Worm (Caenorhabditis elegans) whole organism, mixed stage, embryonic: ENCODE results near the gene nspc-5.

Source experiments
- lsy-2 ChIP-seq: fragments of 150-350 bp; optimal IDR thresholded peaks from 2 replicates; lab custom pipeline; 2014; ENCODE audit warnings: missing biosample characterization, missing genetic modification characterization
- unc-62 ChIP-seq: fragments of 150-350 bp; optimal IDR thresholded peaks from 2 replicates; lab custom pipeline; 2014; ENCODE audit warnings: missing biosample characterization, missing genetic modification reagents, missing genetic modification characterization

DNA sequence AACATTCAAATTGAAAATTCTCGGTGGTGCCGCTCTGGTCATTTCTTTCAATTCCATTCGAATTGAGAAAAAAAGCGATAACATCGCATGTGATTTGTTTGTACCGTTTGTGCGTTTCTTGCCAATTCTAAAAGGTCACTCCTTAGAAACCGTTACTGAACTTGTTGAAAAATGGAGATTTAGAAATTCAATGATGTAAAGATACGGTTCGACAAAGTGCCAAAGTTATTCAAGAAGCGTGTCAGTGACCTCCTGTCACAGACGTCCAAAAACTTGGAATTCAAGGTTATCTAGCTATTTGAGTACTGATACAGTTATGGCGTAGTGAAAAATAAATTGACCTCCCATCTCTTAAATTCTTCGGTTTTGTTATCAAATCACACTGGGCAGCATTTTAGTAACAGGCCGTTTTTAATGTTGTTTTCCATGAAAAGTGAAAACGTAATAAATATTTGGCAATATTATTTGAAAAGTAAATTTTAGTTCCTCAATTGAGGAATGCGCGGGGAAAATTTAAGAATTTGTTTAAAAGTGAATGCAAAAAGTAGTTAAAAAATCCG, 46.4 kb downstream of the nspc-5 start:
- TF ChIP-seq lsy-2 (tag; lab: Kevin White, UChicago) (no peak), unc-62 (GFP tag; lab: Kevin White, UChicago) (no peak)
